Worm (Caenorhabditis elegans): Measurements from ENCODE around the gene clec-175.

ce11 chrIV:4439190-4439589, 17.1 kb downstream of the clec-175 start, which contains the start of gene fbxb-74:
- TF ChIP-seq tab-1 (GFP tag; IDR thresholded peaks at IDR 0.05) (no peak), ztf-23 (GFP tag; IDR thresholded peaks at IDR 0.05) (no peak), cog-1 (tag; optimal IDR thresholded peaks at IDR 0.05) (no peak), ztf-29 (GFP tag; IDR thresholded peaks at IDR 0.05) (no peak), flt-1 (GFP tag; IDR thresholded peaks at IDR 0.05) (no peak), med-1 (GFP tag; optimal IDR thresholded peaks at IDR 0.05; ENCODE audit: insufficient read depth) (no peak), klf-2 (GFP tag; conservative IDR thresholded peaks at IDR 0.05) (no peak), T22C8.4 (GFP tag; IDR thresholded peaks at IDR 0.05) (no peak), ref-1 (GFP tag; conservative IDR thresholded peaks at IDR 0.05) (no peak)
